Worm (Caenorhabditis elegans) whole organism, L1 larva: ENCODE data around the gene suds-3.

Source experiments
- C34B4.2 ChIP-seq: sonication (generic microtip); optimal IDR thresholded peaks from 2 replicates; lab custom pipeline; 2017; ENCODE audit warnings: mild to moderate bottlenecking, missing genetic modification characterization, missing compliant biosample characterization
- ama-1 ChIP-seq: fragments of 150-350 bp; optimal IDR thresholded peaks from 2 replicates; lab custom pipeline; 2014
- ces-1 ChIP-seq: fragments of 150-350 bp; optimal IDR thresholded peaks from 2 replicates; lab custom pipeline; 2014; ENCODE audit warnings: missing biosample characterization, missing genetic modification reagents, missing genetic modification characterization
- dpl-1 ChIP-seq, 3 experiments: fragments of 150-350 bp in 2 of 3; sonication (generic microtip) in 1 of 3; optimal IDR thresholded peaks; 2 replicates each; lab custom pipeline; 2014 to 2017; ENCODE audit warnings: missing biosample characterization in 3 of 3, missing genetic modification characterization in 3 of 3, missing genetic modification reagents in 3 of 3
- fos-1 ChIP-seq: fragments of 150-350 bp; optimal IDR thresholded peaks from 2 replicates; lab custom pipeline; 2014; ENCODE audit warnings: missing biosample characterization, missing genetic modification characterization
- lsy-2 ChIP-seq, 2 experiments: fragments of 150-350 bp; optimal IDR thresholded peaks; 2 replicates each; lab custom pipeline; 2014; ENCODE audit warnings: missing biosample characterization in 2 of 2, missing genetic modification characterization in 2 of 2
- mep-1 ChIP-seq: fragments of 150-350 bp; optimal IDR thresholded peaks from 2 replicates; lab custom pipeline; 2014; ENCODE audit warnings: missing biosample characterization, missing genetic modification characterization
- nhr-11 ChIP-seq: fragments of 150-350 bp; optimal IDR thresholded peaks from 2 replicates; lab custom pipeline; 2014; ENCODE audit warnings: missing biosample characterization, missing genetic modification characterization
- nhr-28 ChIP-seq: fragments of 150-350 bp; optimal IDR thresholded peaks from 2 replicates; lab custom pipeline; 2014; ENCODE audit warnings: missing biosample characterization, missing genetic modification characterization
- pag-3 ChIP-seq: sonication (generic microtip); optimal IDR thresholded peaks from 2 replicates; lab custom pipeline; 2017; ENCODE audit warnings: missing genetic modification characterization, mild to moderate bottlenecking, missing compliant biosample characterization, antibody characterized with exemption, borderline replicate concordance; ENCODE audit not compliant: insufficient read depth
- sptf-1 ChIP-seq: fragments of 150-350 bp; optimal IDR thresholded peaks from 2 replicates; lab custom pipeline; 2014; ENCODE audit warnings: missing biosample characterization, missing genetic modification characterization
- tlp-1 ChIP-seq: fragments of 150-350 bp; optimal IDR thresholded peaks from 2 replicates; lab custom pipeline; 2014; ENCODE audit warnings: missing biosample characterization, missing genetic modification characterization
- zag-1 ChIP-seq: fragments of 150-350 bp; optimal IDR thresholded peaks from 2 replicates; lab custom pipeline; 2014; ENCODE audit warnings: missing biosample characterization, missing genetic modification characterization
- ztf-4 ChIP-seq: fragments of 150-350 bp; optimal IDR thresholded peaks from 2 replicates; lab custom pipeline; 2014; ENCODE audit warnings: missing biosample characterization, missing genetic modification characterization

- TF ChIP-seq ces-1: no peak
- no peak for TF ChIP-seq fos-1 (tag; lab: Kevin White, UChicago)
- TF ChIP-seq zag-1 (tag; lab: Kevin White, UChicago): no peak
- TF ChIP-seq ztf-4 (tag; lab: Kevin White, UChicago): no peak
- no peak for TF ChIP-seq C34B4.2 (tag; lab: Kevin White, UChicago)
- TF ChIP-seq sptf-1: no peak
- TF ChIP-seq mep-1 (tag; lab: Kevin White, UChicago): no peak
- no peak for TF ChIP-seq tlp-1 (tag; lab: Kevin White, UChicago)
- TF ChIP-seq dpl-1 (GFP tag; optimal IDR thresholded peaks at IDR 0.05; lab: Kevin White, UChicago): no peak
- no peak for TF ChIP-seq nhr-28 (tag; lab: Kevin White, UChicago)
- TF ChIP-seq nhr-11: no peak
- no peak for TF ChIP-seq pag-3 (tag; lab: Kevin White, UChicago)
- no peak for TF ChIP-seq ama-1
- no peak for TF ChIP-seq lsy-2 (tag; optimal IDR thresholded peaks at IDR 0.05; lab: Kevin White, UChicago)
These were observed 45.3 kb downstream of the suds-3 start, which contains the start of gene unc-41 for ce11 chrV:9976138-9976537.
